Fruit fly (Drosophila melanogaster): Measurements from ENCODE around the gene CG43232.
A peak's percentile ranks its signal among the peaks of the same experiment; 100 is the strongest.

CG43232 gene

DNA sequence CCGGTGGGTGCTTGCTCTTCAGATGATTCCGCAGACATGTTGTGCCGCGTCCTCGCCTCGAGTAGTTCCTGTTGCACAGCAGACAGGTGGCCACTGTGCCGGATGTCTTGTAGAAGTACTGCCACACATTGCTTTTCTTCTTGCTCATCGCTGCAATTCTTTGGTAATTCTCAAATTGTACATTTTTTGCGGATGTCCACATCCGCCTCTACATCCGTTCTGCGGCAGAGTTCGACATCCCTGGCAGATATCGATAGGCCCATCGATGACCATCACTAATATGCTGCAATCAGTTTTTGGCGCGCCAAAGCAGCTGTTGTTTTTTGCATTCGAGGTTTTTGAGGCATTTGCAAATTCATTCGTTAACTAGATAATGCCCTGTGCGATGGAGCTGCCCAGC lies 24.8 kb downstream of the CG43232 start, which contains the start of the genes CG13775 and CG3430 (continued):
- TF ChIP-seq sqz (GFP tag; optimal IDR thresholded peaks at IDR 0.05) (no peak), CG7839 (tag; optimal IDR thresholded peaks at IDR 0.05) (no peak), CG4854 (GFP tag; optimal IDR thresholded peaks at IDR 0.05) (no peak), Xbp1 (GFP tag; optimal IDR thresholded peaks at IDR 0.05) (peak; percentile 19), CG12104 (GFP tag; optimal IDR thresholded peaks at IDR 0.05) (no peak), bsh (GFP tag; optimal IDR thresholded peaks at IDR 0.05) (no peak), CG11723 (GFP tag; optimal IDR thresholded peaks at IDR 0.05) (no peak), CG14965 (GFP tag; optimal IDR thresholded peaks at IDR 0.05; ENCODE audit: borderline replicate concordance) (no peak), peb (GFP tag; IDR thresholded peaks at IDR 0.05) (no peak), MBD-R2 (GFP tag; IDR thresholded peaks at IDR 0.05) (peak; percentile 96), pita (GFP tag; optimal IDR thresholded peaks at IDR 0.05) (no peak), Ssrp (tag; optimal IDR thresholded peaks at IDR 0.05) (no peak), fd64A (GFP tag; optimal IDR thresholded peaks at IDR 0.05) (no peak), CG18476 (GFP tag; optimal IDR thresholded peaks at IDR 0.05) (no peak), CG9609 (GFP tag; optimal IDR thresholded peaks at IDR 0.05) (peak; percentile 30), fru (optimal IDR thresholded peaks at IDR 0.05) (no peak), CG12942 (GFP tag; optimal IDR thresholded peaks at IDR 0.05) (no peak), ato (GFP tag; IDR thresholded peaks at IDR 0.05; ENCODE audit: partially characterized antibody) (peak; percentile 20; the same call in 1 of the 2 replicates), CrebB (tag; optimal IDR thresholded peaks at IDR 0.05) (no peak), CG4730 (GFP tag; IDR thresholded peaks at IDR 0.05) (no peak), seq (GFP tag; IDR thresholded peaks at IDR 0.05) (0 out of 2 replicates have a peak, but pooled peaks have one; percentile 45), CG4282 (GFP tag; optimal IDR thresholded peaks at IDR 0.05) (no peak), CG5953 (GFP tag; IDR thresholded peaks at IDR 0.05) (no peak), tio (GFP tag; optimal IDR thresholded peaks at IDR 0.05) (no peak), Pdp1 (GFP tag; optimal IDR thresholded peaks at IDR 0.05) (peak in 1 of 2 experiments; percentile 65), CG18764 (GFP tag; optimal IDR thresholded peaks at IDR 0.05) (no peak), CG3726 (GFP tag; IDR thresholded peaks at IDR 0.05) (no peak), CG8944 (GFP tag; optimal IDR thresholded peaks at IDR 0.05) (no peak), CG9817 (tag; optimal IDR thresholded peaks at IDR 0.05) (peak; percentile 41), repo (GFP tag; optimal IDR thresholded peaks at IDR 0.05) (peak; percentile 28), grau (tag; optimal IDR thresholded peaks at IDR 0.05) (no peak), fd102C (GFP tag; optimal IDR thresholded peaks at IDR 0.05) (no peak), usp (GFP tag; optimal IDR thresholded peaks at IDR 0.05) (no peak), pros (GFP tag; optimal IDR thresholded peaks at IDR 0.05) (no peak), exex (tag; optimal IDR thresholded peaks at IDR 0.05) (no peak)

dm6 chr2L:6960165-6960564 lies 28.2 kb downstream of the CG43232 start, which contains the start of the genes Atac1 and Hmgcl:
Gene Atac1, minus strand, starts transcription at chr2L:6960328.
Gene Hmgcl, plus strand, starts transcription at chr2L:6960377.
- no peak for TF ChIP-seq zfh2 (GFP tag; optimal IDR thresholded peaks at IDR 0.05)
- peak; percentile 14 for TF ChIP-seq CG2116 (GFP tag; optimal IDR thresholded peaks at IDR 0.05)
- TF ChIP-seq vvl (GFP tag; IDR thresholded peaks at IDR 0.05) = 0 out of 2 replicates have a peak, but pooled peaks have one; percentile 32
- TF ChIP-seq CG30020 (tag; optimal IDR thresholded peaks at IDR 0.05) = no peak
- TF ChIP-seq nerfin-2 (GFP tag; IDR thresholded peaks at IDR 0.05; ENCODE audit: partially characterized antibody) = no peak
- TF ChIP-seq CG14050 (GFP tag; IDR thresholded peaks at IDR 0.05) = no peak
- peak; percentile 78 for TF ChIP-seq MBD-R2 (GFP tag; IDR thresholded peaks at IDR 0.05)
- no peak for TF ChIP-seq Hr39 (optimal IDR thresholded peaks at IDR 0.05)
- TF ChIP-seq unc-4 (GFP tag; IDR thresholded peaks at IDR 0.05; ENCODE audit: partially characterized antibody) = peak; percentile 46; the same call in 1 of the 2 replicates
- TF ChIP-seq CG16813 (GFP tag; IDR thresholded peaks at IDR 0.05; ENCODE audit: partially characterized antibody) = no peak
- no peak for TF ChIP-seq CG1024 (GFP tag; IDR thresholded peaks at IDR 0.05)
- no peak for TF ChIP-seq Hmx (GFP tag; optimal IDR thresholded peaks at IDR 0.05)
- no peak for TF ChIP-seq eve (GFP tag; optimal IDR thresholded peaks at IDR 0.05)
- peak; percentile 92 for TF ChIP-seq CG13775 (GFP tag; optimal IDR thresholded peaks at IDR 0.05)
- no peak for TF ChIP-seq GATAe (GFP tag; conservative IDR thresholded peaks at IDR 0.05)
- no peak for TF ChIP-seq CG12155 (GFP tag; optimal IDR thresholded peaks at IDR 0.05)
- no peak for TF ChIP-seq zf30C (GFP tag; optimal IDR thresholded peaks at IDR 0.05)
- TF ChIP-seq CG8924 (tag; optimal IDR thresholded peaks at IDR 0.05) = no peak
- peak; percentile 9; the same call in 1 of the 3 replicates for TF ChIP-seq row (GFP tag; IDR thresholded peaks at IDR 0.05)
